Fruit fly (Drosophila melanogaster) whole organism, wandering third instar larva: Measurements from ENCODE around the gene CG6664.
A peak's percentile ranks its signal among the peaks of the same experiment; 100 is the strongest.

Experiments used
- Abd-B ChIP-seq: fragments of >200 bp; optimal IDR thresholded peaks from 2 replicates; lab custom pipeline; 2017; ENCODE audit warnings: missing biosample characterization, missing genetic modification characterization
- CG32264 ChIP-seq: fragments of 200-800 bp; sonication (Bioruptor generic); optimal IDR thresholded peaks from 2 replicates; lab custom pipeline; 2016; ENCODE audit warnings: missing biosample characterization, missing genetic modification characterization
- CG9705 ChIP-seq: fragments of 200-800 bp; sonication (Bioruptor generic); optimal IDR thresholded peaks from 2 replicates; lab custom pipeline; 2018; ENCODE audit warnings: missing biosample characterization, mild to moderate bottlenecking, missing genetic modification characterization
- CrebA ChIP-seq: fragments of 200-800 bp; sonication (Bioruptor generic); optimal IDR thresholded peaks from 2 replicates; lab custom pipeline; 2016; ENCODE audit warnings: missing biosample characterization, mild to moderate bottlenecking, missing genetic modification characterization, borderline replicate concordance
- Dfd ChIP-seq: fragments of >200 bp; optimal IDR thresholded peaks from 2 replicates; lab custom pipeline; 2017; ENCODE audit warnings: missing biosample characterization, missing genetic modification characterization
- Dif ChIP-seq: fragments of 200-275, 200-300 bp; sonication (Bioruptor generic); optimal IDR thresholded peaks from 2 replicates; lab custom pipeline; 2018; ENCODE audit warnings: missing biosample characterization, missing genetic modification characterization; ENCODE audit not compliant: partially characterized antibody
- GATAd ChIP-seq: sonication (Bioruptor generic); optimal IDR thresholded peaks from 2 replicates; lab custom pipeline; 2016; ENCODE audit warnings: missing biosample characterization, missing genetic modification characterization
- HLH106 ChIP-seq: fragments of 200-800 bp; optimal IDR thresholded peaks from 3 replicates; lab custom pipeline; 2019; ENCODE audit warnings: missing biosample characterization, mild to moderate bottlenecking, missing genetic modification characterization, moderate library complexity
- Myc ChIP-seq: fragments of >200 bp; optimal IDR thresholded peaks from 2 replicates; lab custom pipeline; 2017
- OdsH ChIP-seq: fragments of 200-800 bp; sonication (Bioruptor generic); optimal IDR thresholded peaks from 2 replicates; lab custom pipeline; 2016; ENCODE audit warnings: missing biosample characterization, mild to moderate bottlenecking, missing genetic modification characterization
- Rel ChIP-seq, 2 experiments: fragments of 200-800 bp; sonication (Bioruptor generic) in 1 of 2; optimal IDR thresholded peaks; 2 replicates in 1 of 2; 3 replicates in 1 of 2; lab custom pipeline; 2016 to 2019; ENCODE audit warnings: mild to moderate bottlenecking in 2 of 2, missing biosample characterization in 2 of 2, missing genetic modification characterization in 2 of 2, moderate library complexity in 1 of 2
- Sp1 ChIP-seq: fragments of 200-800 bp; sonication (Bioruptor generic); optimal IDR thresholded peaks from 3 replicates; lab custom pipeline; 2019; ENCODE audit warnings: missing biosample characterization, mild to moderate bottlenecking, missing genetic modification characterization, moderate library complexity
- Vsx2 ChIP-seq: fragments of 200-300, 225-300 bp; sonication (Bioruptor generic); optimal IDR thresholded peaks from 2 replicates; lab custom pipeline; 2018; ENCODE audit warnings: missing biosample characterization, missing genetic modification characterization; ENCODE audit not compliant: partially characterized antibody
- br ChIP-seq: fragments of 200-800 bp; sonication (Bioruptor generic); optimal IDR thresholded peaks from 2 replicates; lab custom pipeline; 2016; ENCODE audit warnings: missing biosample characterization, missing genetic modification characterization
- brk ChIP-seq: fragments of 200-800 bp; sonication (Bioruptor generic); optimal IDR thresholded peaks from 2 replicates; lab custom pipeline; 2016; ENCODE audit warnings: missing biosample characterization, mild to moderate bottlenecking, missing genetic modification characterization
- dl ChIP-seq, 2 experiments: fragments of 175-275, 200-275 bp in 1 of 2; fragments of 200-275 bp in 1 of 2; sonication (Bioruptor generic); optimal IDR thresholded peaks; lab custom pipeline; 2018; ENCODE audit warnings: mild to moderate bottlenecking in 2 of 2, missing biosample characterization in 2 of 2, missing genetic modification characterization in 2 of 2, moderate library complexity in 2 of 2; ENCODE audit not compliant: partially characterized antibody in 2 of 2, insufficient read depth in 1 of 2
- dmrt93B ChIP-seq: fragments of 200-800 bp; sonication (Bioruptor generic); optimal IDR thresholded peaks from 2 replicates; lab custom pipeline; 2018; ENCODE audit warnings: missing biosample characterization, mild to moderate bottlenecking, missing genetic modification characterization
- dsf ChIP-seq: sonication (Bioruptor generic); optimal IDR thresholded peaks from 2 replicates; lab custom pipeline; 2016; ENCODE audit warnings: missing biosample characterization, missing genetic modification characterization, borderline replicate concordance
- ey ChIP-seq: fragments of 200-800 bp; sonication (Bioruptor generic); optimal IDR thresholded peaks from 2 replicates; lab custom pipeline; 2016; ENCODE audit warnings: missing biosample characterization, missing genetic modification characterization
- h ChIP-seq: fragments of 200-800 bp; sonication (Bioruptor generic); optimal IDR thresholded peaks from 3 replicates; lab custom pipeline; 2016; ENCODE audit warnings: missing biosample characterization, mild to moderate bottlenecking, missing genetic modification characterization
- jim ChIP-seq: fragments of 175-275, 200-325 bp; sonication (Bioruptor generic); optimal IDR thresholded peaks from 2 replicates; lab custom pipeline; 2016; ENCODE audit warnings: missing biosample characterization, mild to moderate bottlenecking, missing genetic modification characterization
- psq ChIP-seq: fragments of 200-800 bp; sonication (Bioruptor generic); optimal IDR thresholded peaks from 3 replicates; lab custom pipeline; 2017; ENCODE audit warnings: missing biosample characterization, mild to moderate bottlenecking, missing genetic modification characterization, moderate library complexity
- rgr ChIP-seq: fragments of 200-800 bp; sonication (Bioruptor generic); optimal IDR thresholded peaks from 3 replicates; lab custom pipeline; 2016; ENCODE audit warnings: missing biosample characterization, mild to moderate bottlenecking, missing genetic modification characterization
- sv ChIP-seq: fragments of 200-800 bp; sonication (Bioruptor generic); optimal IDR thresholded peaks from 3 replicates; lab custom pipeline; 2016; ENCODE audit warnings: missing biosample characterization, missing genetic modification characterization
- tai ChIP-seq: sonication (Bioruptor generic); optimal IDR thresholded peaks from 2 replicates; lab custom pipeline; 2016; ENCODE audit warnings: missing biosample characterization, missing genetic modification characterization
- woc ChIP-seq: sonication (Bioruptor generic); optimal IDR thresholded peaks from 2 replicates; lab custom pipeline; 2016; ENCODE audit warnings: missing biosample characterization, mild to moderate bottlenecking, missing genetic modification characterization

The CG6664 gene

DNA sequence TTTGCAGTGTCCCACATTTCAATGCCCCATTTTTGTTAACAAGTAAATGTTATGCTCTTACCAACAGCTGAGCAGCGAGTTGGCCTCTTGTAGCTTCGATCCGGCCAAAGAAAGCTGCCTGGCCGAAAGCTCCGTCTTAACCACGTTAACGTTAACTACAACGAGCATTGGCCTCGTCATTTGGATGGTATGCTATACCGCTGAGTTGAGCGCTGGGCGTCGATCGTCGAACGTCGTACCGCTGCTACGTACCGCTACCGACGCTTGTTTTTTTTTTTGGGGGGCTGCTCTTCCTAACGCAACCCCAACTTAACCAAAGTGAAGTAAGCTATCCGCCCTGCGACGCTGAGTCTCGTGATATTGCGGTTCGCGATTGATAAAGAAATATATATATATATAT lies 33.3 kb upstream of the CG6664 start, which contains the start of gene rogdi:
Gene rogdi, plus strand, starts transcription at position 199 of the 400 bp plus-strand sequence.
- TF ChIP-seq dmrt93B (GFP tag; lab: Kevin White, UChicago) (no peak), dl (GFP tag; optimal IDR thresholded peaks at IDR 0.05; lab: Kevin White, UChicago; ENCODE audit: insufficient read depth in 1 of 2, partially characterized antibody in 2 of 2) (no peak)

DNA sequence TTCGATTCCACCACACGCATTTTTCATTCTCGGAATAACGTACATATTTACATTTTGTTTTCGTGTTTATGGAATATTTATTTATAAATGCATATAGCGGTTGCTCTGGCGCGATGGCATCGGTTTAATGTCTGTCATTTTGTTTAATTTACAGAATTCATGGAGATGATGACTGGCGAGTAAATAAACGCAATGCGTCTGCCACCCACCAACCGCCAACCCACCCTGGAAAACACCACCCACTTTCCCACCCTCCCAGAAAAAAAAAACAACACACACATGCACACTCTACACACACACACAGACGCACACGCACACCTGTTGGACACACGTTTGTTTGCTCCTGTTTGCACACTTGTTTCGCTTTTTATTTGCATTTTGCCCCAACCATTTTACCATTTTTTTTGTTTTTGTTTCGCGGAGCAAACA lies 31.8 kb upstream of the CG6664 start:
- peak; percentile 88 for TF ChIP-seq Dfd (GFP tag; lab: Kevin White, UChicago)
- TF ChIP-seq CG9705 (GFP tag; lab: Kevin White, UChicago) = no peak
- no peak for TF ChIP-seq sv (GFP tag; lab: Kevin White, UChicago)
- TF ChIP-seq OdsH = peak; percentile 33
- peak; percentile 57 for TF ChIP-seq rgr (GFP tag; lab: Kevin White, UChicago)
- peak; percentile 54 for TF ChIP-seq h (GFP tag; lab: Kevin White, UChicago)
- TF ChIP-seq psq = peak; percentile 43
- TF ChIP-seq CrebA (GFP tag; lab: Kevin White, UChicago) = no peak
- no peak for TF ChIP-seq Vsx2 (GFP tag; lab: Kevin White, UChicago)
- TF ChIP-seq woc (GFP tag; lab: Kevin White, UChicago) = no peak
- TF ChIP-seq ey (GFP tag; lab: Kevin White, UChicago) = no peak
- TF ChIP-seq br (GFP tag; lab: Kevin White, UChicago) = peak; percentile 13
- TF ChIP-seq brk = no peak
- TF ChIP-seq jim = no peak
- TF ChIP-seq GATAd (GFP tag; lab: Kevin White, UChicago) = no peak
- TF ChIP-seq Sp1 = peak; percentile 33
- TF ChIP-seq dsf (GFP tag; lab: Kevin White, UChicago) = no peak

DNA sequence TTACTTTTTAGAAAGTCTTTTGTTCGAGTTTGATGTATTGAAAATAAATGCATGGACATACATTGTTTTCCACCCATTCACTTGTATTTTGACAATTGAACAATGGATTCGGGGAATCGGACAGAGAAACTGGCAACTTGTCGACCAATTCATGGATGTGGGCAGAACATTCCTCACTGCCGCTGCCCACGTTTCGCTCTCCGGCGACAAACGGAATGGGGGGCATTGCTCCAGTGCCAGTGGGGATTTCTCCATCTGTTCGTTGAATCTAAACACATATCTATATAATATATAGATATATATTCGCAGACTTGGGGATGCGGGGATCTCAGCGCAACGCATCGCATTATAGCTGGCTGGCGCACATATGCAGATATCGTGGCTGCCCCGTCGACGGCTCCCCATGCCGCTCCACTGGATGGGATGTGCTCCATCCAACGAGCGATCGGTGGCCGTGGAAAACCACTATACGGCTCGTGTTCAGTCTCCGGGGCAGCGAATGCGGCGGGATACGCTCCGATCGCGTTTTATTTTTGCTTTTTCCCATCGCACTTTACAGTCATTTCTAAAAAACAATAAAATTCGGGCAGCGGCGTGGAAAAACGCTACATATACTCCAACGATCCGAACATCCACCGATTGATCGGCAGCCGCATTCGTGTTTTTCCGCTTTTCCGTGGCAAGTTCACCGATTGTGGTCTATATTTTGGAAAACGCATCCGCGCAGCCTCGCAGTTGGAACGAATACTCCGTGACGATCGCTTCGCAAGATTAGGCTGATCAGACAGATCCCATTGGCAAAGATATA lies 29.7 kb upstream of the CG6664 start, which contains the start of gene TpnC73F:
Gene TpnC73F, plus strand, starts transcription at position 633 of the 808 bp plus-strand sequence.
- no peak for TF ChIP-seq brk
- no peak for TF ChIP-seq Sp1
- TF ChIP-seq woc (GFP tag; lab: Kevin White, UChicago) = no peak
- TF ChIP-seq Rel (GFP tag; optimal IDR thresholded peaks at IDR 0.05; lab: Kevin White, UChicago) = no peak
- TF ChIP-seq Rel (tag; optimal IDR thresholded peaks at IDR 0.05; lab: Kevin White, UChicago) = peak; percentile 6

- TF ChIP-seq CG9705 (GFP tag; lab: Kevin White, UChicago) = peak; percentile 36
- peak; percentile 24 for TF ChIP-seq HLH106 (tag; lab: Kevin White, UChicago)
- TF ChIP-seq Sp1 = no peak
- TF ChIP-seq br (GFP tag; lab: Kevin White, UChicago) = no peak
Observed at dm6 chr3L:17044799-17045198, 28.8 kb upstream of the CG6664 start, which contains the start of gene Pop5. Gene Pop5 (minus strand): TSS chr3L:17045038.

dm6 chr3L:17042297-17042921 lies 26.4 kb upstream of the CG6664 start, which contains the start of the genes scaf6 and Papst2:
Gene scaf6 (minus strand): TSS chr3L:17042574.
Gene Papst2 (plus strand): TSS chr3L:17042797.
- TF ChIP-seq Vsx2 (GFP tag; lab: Kevin White, UChicago) = peak; percentile 45
- no peak for TF ChIP-seq GATAd (GFP tag; lab: Kevin White, UChicago)
- TF ChIP-seq Dif (GFP tag; lab: Kevin White, UChicago) = peak; percentile 29
- peak; percentile 18 for TF ChIP-seq Myc
- TF ChIP-seq CrebA (GFP tag; lab: Kevin White, UChicago) = no peak
- TF ChIP-seq, all 38 proteins: peak for 3

DNA sequence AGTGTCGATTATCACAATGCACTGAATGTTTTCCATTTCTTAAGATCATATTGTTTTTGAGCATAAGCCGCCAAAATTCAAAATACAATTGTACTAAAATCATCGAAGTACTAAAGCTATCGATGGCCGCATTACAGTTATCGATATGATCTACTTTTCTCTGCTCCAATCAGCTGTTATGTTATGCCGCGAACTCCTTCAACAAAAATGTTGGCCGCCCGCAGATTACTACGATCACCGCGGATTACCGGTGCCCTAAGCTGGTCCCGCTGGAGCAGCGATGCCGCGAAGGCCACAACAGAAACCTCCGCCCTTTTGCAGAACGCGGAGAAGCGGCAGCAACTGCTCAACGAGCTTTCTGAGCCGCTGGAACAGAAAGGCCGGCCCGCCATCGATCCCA lies 19.5 kb upstream of the CG6664 start, which contains the start of gene beg:
Gene beg, plus strand, starts transcription at position 177 of the 400 bp plus-strand sequence.
- TF ChIP-seq ey (GFP tag; lab: Kevin White, UChicago) = no peak
- no peak for TF ChIP-seq dmrt93B (GFP tag; lab: Kevin White, UChicago)
- TF ChIP-seq sv (GFP tag; lab: Kevin White, UChicago) = no peak
- TF ChIP-seq CG32264 (GFP tag; lab: Kevin White, UChicago) = no peak
- no peak for TF ChIP-seq Abd-B
- TF ChIP-seq tai (GFP tag; lab: Kevin White, UChicago) = no peak
- TF ChIP-seq Myc = peak; percentile 29
- TF ChIP-seq Vsx2 (GFP tag; lab: Kevin White, UChicago) = no peak
- TF ChIP-seq, all 38 proteins: peak for 1
